Worm (Caenorhabditis elegans) whole organism, late embryonic: Measurements from ENCODE around the gene Y25C1A.8.
A peak's percentile ranks its signal among the peaks of the same experiment; 100 is the strongest.

Experiments
- C08G9.2 ChIP-seq: sonication (generic microtip); optimal IDR thresholded peaks from 2 replicates; lab custom pipeline; 2016; ENCODE audit warnings: mild to moderate bottlenecking, missing genetic modification characterization, moderate library complexity, missing compliant biosample characterization
- K02D7.2 ChIP-seq: sonication (generic microtip); optimal IDR thresholded peaks from 2 replicates; lab custom pipeline; 2017; ENCODE audit warnings: mild to moderate bottlenecking, missing genetic modification characterization, missing compliant biosample characterization
- K09A11.1 ChIP-seq: sonication (generic microtip); optimal IDR thresholded peaks from 2 replicates; lab custom pipeline; 2017; ENCODE audit warnings: antibody characterized with exemption, mild to moderate bottlenecking, missing genetic modification characterization, missing compliant biosample characterization; ENCODE audit not compliant: insufficient read depth
- ahr-1 ChIP-seq: sonication (generic microtip); optimal IDR thresholded peaks from 2 replicates; lab custom pipeline; 2016; ENCODE audit warnings: missing genetic modification characterization, missing compliant biosample characterization
- ama-1 ChIP-seq: fragments of 150-350 bp; optimal IDR thresholded peaks from 2 replicates; lab custom pipeline; 2014
- ceh-14 ChIP-seq: sonication (generic microtip); optimal IDR thresholded peaks from 2 replicates; lab custom pipeline; 2016; ENCODE audit warnings: missing genotype, missing genetic modification characterization, missing compliant biosample characterization
- ceh-18 ChIP-seq: sonication (generic microtip); optimal IDR thresholded peaks from 2 replicates; lab custom pipeline; 2016; ENCODE audit warnings: missing genetic modification characterization, missing compliant biosample characterization
- ceh-19 ChIP-seq: fragments of 200-800 bp; sonication (Bioruptor generic); optimal IDR thresholded peaks from 2 replicates; lab custom pipeline; 2018; ENCODE audit warnings: mild to moderate bottlenecking, missing genetic modification characterization, missing compliant biosample characterization
- ceh-2 ChIP-seq: sonication (generic microtip); optimal IDR thresholded peaks from 2 replicates; lab custom pipeline; 2016; ENCODE audit warnings: missing genotype, missing genetic modification characterization, missing compliant biosample characterization
- ceh-22 ChIP-seq: sonication (generic microtip); optimal IDR thresholded peaks from 2 replicates; lab custom pipeline; 2017; ENCODE audit warnings: missing biosample characterization, missing genetic modification characterization
- ceh-30 ChIP-seq: fragments of 150-350 bp; optimal IDR thresholded peaks from 2 replicates; lab custom pipeline; 2014; ENCODE audit warnings: missing biosample characterization, missing genetic modification characterization
- ceh-31 ChIP-seq: sonication (generic microtip); optimal IDR thresholded peaks from 2 replicates; lab custom pipeline; 2016; ENCODE audit warnings: missing genetic modification characterization, missing compliant biosample characterization
- ceh-34 ChIP-seq: sonication (generic microtip); optimal IDR thresholded peaks from 2 replicates; lab custom pipeline; 2016; ENCODE audit warnings: mild to moderate bottlenecking, missing genetic modification characterization, missing compliant biosample characterization
- ceh-6 ChIP-seq: fragments of 200-800 bp; sonication (Bioruptor generic); optimal IDR thresholded peaks from 2 replicates; lab custom pipeline; 2018; ENCODE audit warnings: mild to moderate bottlenecking, missing genetic modification characterization, missing compliant biosample characterization
- ceh-9 ChIP-seq: sonication (generic microtip); optimal IDR thresholded peaks from 2 replicates; lab custom pipeline; 2016; ENCODE audit warnings: mild to moderate bottlenecking, missing genetic modification characterization, inconsistent platforms, missing compliant biosample characterization
- elt-2 ChIP-seq: sonication (generic microtip); optimal IDR thresholded peaks from 2 replicates; lab custom pipeline; 2016; ENCODE audit warnings: missing genetic modification reagents, missing genetic modification characterization, missing compliant biosample characterization
- eyg-1 ChIP-seq: sonication (generic microtip); optimal IDR thresholded peaks from 2 replicates; lab custom pipeline; 2016; ENCODE audit warnings: missing genotype, missing genetic modification characterization, missing compliant biosample characterization
- fkh-10 ChIP-seq: fragments of 150-350 bp; optimal IDR thresholded peaks from 2 replicates; lab custom pipeline; 2014; ENCODE audit warnings: missing biosample characterization, missing genetic modification reagents, missing genetic modification characterization
- fkh-6 ChIP-seq: sonication (generic microtip); optimal IDR thresholded peaks from 2 replicates; lab custom pipeline; 2016; ENCODE audit warnings: missing genetic modification characterization, missing compliant biosample characterization
- hlh-13 ChIP-seq: fragments of 200-800 bp; sonication (Bioruptor generic); optimal IDR thresholded peaks from 2 replicates; lab custom pipeline; 2018; ENCODE audit warnings: mild to moderate bottlenecking, missing genetic modification characterization, missing compliant biosample characterization
- hlh-15 ChIP-seq: sonication (generic microtip); optimal IDR thresholded peaks from 2 replicates; lab custom pipeline; 2016; ENCODE audit warnings: missing genetic modification characterization, missing compliant biosample characterization
- hlh-30 ChIP-seq: sonication (generic microtip); optimal IDR thresholded peaks from 2 replicates; lab custom pipeline; 2017; ENCODE audit warnings: antibody characterized with exemption, missing genetic modification characterization, missing compliant biosample characterization; ENCODE audit not compliant: insufficient read depth
- hlh-6 ChIP-seq: sonication (generic microtip); optimal IDR thresholded peaks from 2 replicates; lab custom pipeline; 2016; ENCODE audit warnings: missing genotype, missing genetic modification characterization, missing compliant biosample characterization
- lin-11 ChIP-seq: fragments of 200-800 bp; sonication (Bioruptor generic); optimal IDR thresholded peaks from 2 replicates; lab custom pipeline; 2018; ENCODE audit warnings: mild to moderate bottlenecking, missing genetic modification characterization, missing compliant biosample characterization
- madf-2 ChIP-seq: sonication (generic microtip); optimal IDR thresholded peaks from 2 replicates; lab custom pipeline; 2017; ENCODE audit warnings: missing genetic modification characterization, missing compliant biosample characterization
- mec-3 ChIP-seq: sonication (generic microtip); optimal IDR thresholded peaks from 2 replicates; lab custom pipeline; 2016; ENCODE audit warnings: borderline replicate concordance, missing genetic modification characterization, missing compliant biosample characterization
- nfya-1 ChIP-seq: sonication (generic microtip); optimal IDR thresholded peaks from 2 replicates; lab custom pipeline; 2017; ENCODE audit warnings: missing genetic modification characterization, mild to moderate bottlenecking, missing compliant biosample characterization, antibody characterized with exemption, moderate library complexity
- nhr-11 ChIP-seq: fragments of 150-350 bp; optimal IDR thresholded peaks from 2 replicates; lab custom pipeline; 2014; ENCODE audit warnings: missing biosample characterization, missing genetic modification characterization
- nhr-232 ChIP-seq: sonication (generic microtip); optimal IDR thresholded peaks from 2 replicates; lab custom pipeline; 2016; ENCODE audit warnings: missing genetic modification characterization, missing compliant biosample characterization
- odd-2 ChIP-seq: sonication (generic microtip); optimal IDR thresholded peaks from 2 replicates; lab custom pipeline; 2017; ENCODE audit warnings: antibody characterized with exemption, mild to moderate bottlenecking, missing genetic modification characterization, missing compliant biosample characterization
- pag-3 ChIP-seq: sonication (generic microtip); optimal IDR thresholded peaks from 2 replicates; lab custom pipeline; 2016; ENCODE audit warnings: missing compliant biosample characterization, missing genetic modification characterization, borderline replicate concordance
- pat-9 ChIP-seq: fragments of 200-800 bp; sonication (Bioruptor generic); optimal IDR thresholded peaks from 2 replicates; lab custom pipeline; 2018; ENCODE audit warnings: mild to moderate bottlenecking, missing genetic modification characterization, moderate library complexity, missing compliant biosample characterization
- pha-2 ChIP-seq: sonication (generic microtip); optimal IDR thresholded peaks from 2 replicates; lab custom pipeline; 2017; ENCODE audit warnings: mild to moderate bottlenecking, missing genetic modification characterization, missing compliant biosample characterization
- pha-4 ChIP-seq: fragments of 150-350 bp; optimal IDR thresholded peaks from 2 replicates; lab custom pipeline; 2018; ENCODE audit warnings: missing biosample characterization, missing genetic modification reagents, missing genetic modification characterization
- pros-1 ChIP-seq: fragments of 150-350 bp; optimal IDR thresholded peaks from 2 replicates; lab custom pipeline; 2014; ENCODE audit warnings: missing biosample characterization, missing genetic modification reagents, missing genetic modification characterization
- ref-2 ChIP-seq: sonication (generic microtip); optimal IDR thresholded peaks from 2 replicates; lab custom pipeline; 2016; ENCODE audit warnings: missing genetic modification characterization, missing compliant biosample characterization
- rnt-1 ChIP-seq: sonication (generic microtip); optimal IDR thresholded peaks from 2 replicates; lab custom pipeline; 2016; ENCODE audit warnings: missing genetic modification characterization, missing compliant biosample characterization
- sdc-2 ChIP-seq: sonication (generic microtip); optimal IDR thresholded peaks from 2 replicates; lab custom pipeline; 2016; ENCODE audit warnings: missing genotype, missing genetic modification characterization, missing compliant biosample characterization
- sox-4 ChIP-seq: sonication (generic microtip); optimal IDR thresholded peaks from 2 replicates; lab custom pipeline; 2017; ENCODE audit warnings: mild to moderate bottlenecking, missing genetic modification characterization, inconsistent platforms, missing compliant biosample characterization
- syd-9 ChIP-seq: sonication (generic microtip); optimal IDR thresholded peaks from 2 replicates; lab custom pipeline; 2016; ENCODE audit warnings: mild to moderate bottlenecking, missing genetic modification characterization, moderate library complexity, missing compliant biosample characterization
- tbx-2 ChIP-seq: sonication (generic microtip); optimal IDR thresholded peaks from 2 replicates; lab custom pipeline; 2016; ENCODE audit warnings: missing genetic modification characterization, missing compliant biosample characterization
- unc-42 ChIP-seq: sonication (generic microtip); optimal IDR thresholded peaks from 2 replicates; lab custom pipeline; 2016; ENCODE audit warnings: missing genotype, missing genetic modification characterization, missing compliant biosample characterization
- unc-55 ChIP-seq: sonication (generic microtip); optimal IDR thresholded peaks from 2 replicates; lab custom pipeline; 2017; ENCODE audit warnings: missing biosample characterization, missing genetic modification reagents, missing genetic modification characterization
- unc-86 ChIP-seq: sonication (generic microtip); optimal IDR thresholded peaks from 2 replicates; lab custom pipeline; 2016; ENCODE audit warnings: missing genetic modification characterization, missing compliant biosample characterization
- ztf-16 ChIP-seq: sonication (generic microtip); optimal IDR thresholded peaks from 2 replicates; lab custom pipeline; 2017; ENCODE audit warnings: missing genetic modification characterization, missing compliant biosample characterization

Gene Y25C1A.8

DNA sequence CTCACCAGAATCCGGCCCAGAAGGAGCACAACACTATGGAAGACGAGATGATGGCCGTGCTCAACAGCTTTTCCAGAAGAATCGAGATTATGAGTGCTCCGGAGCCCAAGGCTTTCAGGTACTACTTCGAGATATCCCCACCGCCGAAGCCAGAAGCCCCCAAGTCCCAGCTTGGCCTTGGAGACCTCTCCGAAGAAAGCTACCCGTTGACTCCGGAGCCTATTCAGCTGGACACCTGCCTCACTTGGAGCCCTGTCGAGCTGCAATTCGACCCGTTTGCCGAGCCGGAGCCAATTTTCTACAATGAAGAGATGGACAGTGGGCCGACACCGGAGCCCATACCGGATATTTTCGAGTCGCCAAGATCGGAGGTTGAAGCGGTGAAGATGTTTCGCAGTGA lies 15.2 kb downstream of the Y25C1A.8 start:
- TF ChIP-seq ceh-18 (tag; lab: Kevin White, UChicago) (no peak), nhr-232 (no peak), C08G9.2 (tag; lab: Kevin White, UChicago) (no peak), ref-2 (tag; lab: Kevin White, UChicago) (no peak), ztf-16 (tag; lab: Kevin White, UChicago) (no peak), ceh-34 (no peak), ceh-9 (tag; lab: Kevin White, UChicago) (no peak), ahr-1 (tag; lab: Kevin White, UChicago) (no peak)

ce11 chrII:3060782-3061181 lies 16.0 kb downstream of the Y25C1A.8 start, which contains the start of gene Y25C1A.6:
Gene Y25C1A.6 (plus strand): TSS chrII:3061082.
- TF ChIP-seq ceh-30 (tag; lab: Kevin White, UChicago) (no peak), pag-3 (tag; lab: Kevin White, UChicago) (no peak), K09A11.1 (no peak), ama-1 (lab: Kevin White, UChicago) (no peak), rnt-1 (tag; lab: Kevin White, UChicago) (no peak), ceh-2 (tag; lab: Kevin White, UChicago) (no peak), syd-9 (no peak), nhr-11 (tag; lab: Kevin White, UChicago) (no peak), ceh-14 (tag; lab: Kevin White, UChicago) (no peak), ceh-22 (no peak), tbx-2 (tag; lab: Kevin White, UChicago) (no peak), mec-3 (tag; lab: Kevin White, UChicago) (no peak), ceh-6 (GFP tag; lab: Kevin White, UChicago) (no peak), lin-11 (no peak), pat-9 (tag; lab: Kevin White, UChicago) (no peak), hlh-15 (no peak), hlh-6 (tag; lab: Kevin White, UChicago) (no peak)
- TF ChIP-seq, all 69 proteins: peak for 0

- no peak for TF ChIP-seq nfya-1 (tag; lab: Kevin White, UChicago)
These were observed 20.4 kb downstream of the Y25C1A.8 start, which contains the start of gene lin-8 for ce11 chrII:3056266-3056872. Gene lin-8 (plus strand): TSS chrII:3056822.

ce11 chrII:3055531-3055930 lies 21.2 kb downstream of the Y25C1A.8 start:
- TF ChIP-seq elt-2 (tag; lab: Kevin White, UChicago), result no peak
- TF ChIP-seq ceh-14 (tag; lab: Kevin White, UChicago), result peak; percentile 66
- peak; percentile 53 for TF ChIP-seq ceh-31 (tag; lab: Kevin White, UChicago)
- TF ChIP-seq tbx-2 (tag; lab: Kevin White, UChicago), result peak; percentile 60
- TF ChIP-seq C08G9.2 (tag; lab: Kevin White, UChicago), result peak; percentile 46
- peak; percentile 25 for TF ChIP-seq sox-4 (tag; lab: Kevin White, UChicago)
- TF ChIP-seq ref-2 (tag; lab: Kevin White, UChicago), result peak; percentile 53
- TF ChIP-seq pha-4 (tag; lab: Kevin White, UChicago), result no peak
- no peak for TF ChIP-seq fkh-10 (GFP tag; lab: Kevin White, UChicago)
- TF ChIP-seq unc-55 (GFP tag; lab: Kevin White, UChicago), result no peak
- no peak for TF ChIP-seq unc-86 (tag; lab: Kevin White, UChicago)
- peak; percentile 16 for TF ChIP-seq ceh-18 (tag; lab: Kevin White, UChicago)
- TF ChIP-seq pha-2 (tag; lab: Kevin White, UChicago), result no peak
- TF ChIP-seq eyg-1 (tag; lab: Kevin White, UChicago), result no peak
- TF ChIP-seq unc-42 (tag; lab: Kevin White, UChicago), result peak; percentile 58
- TF ChIP-seq nhr-232, result peak; percentile 24
- no peak for TF ChIP-seq hlh-15
- peak; percentile 0 for TF ChIP-seq ceh-19 (GFP tag; lab: Kevin White, UChicago)
- TF ChIP-seq ahr-1 (tag; lab: Kevin White, UChicago), result no peak
- TF ChIP-seq hlh-13 (GFP tag; lab: Kevin White, UChicago), result no peak
- peak; percentile 43 for TF ChIP-seq sdc-2 (tag; lab: Kevin White, UChicago)
- no peak for TF ChIP-seq odd-2 (tag; lab: Kevin White, UChicago)
- TF ChIP-seq fkh-6 (tag; lab: Kevin White, UChicago), result peak; percentile 48
- TF ChIP-seq pros-1 (tag; lab: Kevin White, UChicago), result peak; percentile 60
- TF ChIP-seq hlh-30 (tag; lab: Kevin White, UChicago), result peak; percentile 67
- TF ChIP-seq ceh-34, result peak; percentile 45
- no peak for TF ChIP-seq K02D7.2 (tag; lab: Kevin White, UChicago)
- TF ChIP-seq madf-2 (tag; lab: Kevin White, UChicago), result no peak
- TF ChIP-seq nfya-1 (tag; lab: Kevin White, UChicago), result peak; percentile 67
